Worm (Caenorhabditis elegans) whole organism, L3 larva: ENCODE results near the gene F38E11.6.
A peak's percentile ranks its signal among the peaks of the same experiment; 100 is the strongest.

Source experiments
- R02D3.7 ChIP-seq: fragments of 150-350 bp; optimal IDR thresholded peaks from 2 replicates; lab custom pipeline; 2014; ENCODE audit warnings: missing biosample characterization, missing genetic modification characterization
- ZK546.5 ChIP-seq: sonication (generic microtip); optimal IDR thresholded peaks from 2 replicates; lab custom pipeline; 2017; ENCODE audit warnings: missing biosample characterization, missing genetic modification characterization
- aly-2 ChIP-seq: fragments of 150-350 bp; optimal IDR thresholded peaks from 2 replicates; lab custom pipeline; 2014; ENCODE audit warnings: missing biosample characterization, missing genetic modification characterization
- ama-1 ChIP-seq: fragments of 150-350 bp; optimal IDR thresholded peaks from 2 replicates; lab custom pipeline; 2018
- ceh-16 ChIP-seq: sonication (generic microtip); optimal IDR thresholded peaks from 2 replicates; lab custom pipeline; 2017; ENCODE audit warnings: missing biosample characterization, missing genetic modification characterization
- ceh-28 ChIP-seq: fragments of 150-350 bp; optimal IDR thresholded peaks from 2 replicates; lab custom pipeline; 2014; ENCODE audit warnings: missing biosample characterization, missing genetic modification reagents, missing genetic modification characterization
- ceh-82 ChIP-seq: fragments of 150-350 bp; optimal IDR thresholded peaks from 2 replicates; lab custom pipeline; 2014; ENCODE audit warnings: missing biosample characterization, missing genetic modification characterization
- ceh-9 ChIP-seq: sonication (generic microtip); optimal IDR thresholded peaks from 2 replicates; lab custom pipeline; 2018; ENCODE audit warnings: missing biosample characterization, missing genetic modification characterization
- daf-12 ChIP-seq: fragments of 150-350 bp; optimal IDR thresholded peaks from 2 replicates; lab custom pipeline; 2014; ENCODE audit warnings: missing biosample characterization, missing genetic modification reagents, missing genetic modification characterization
- egl-5 ChIP-seq: fragments of 150-350 bp; optimal IDR thresholded peaks from 2 replicates; lab custom pipeline; 2017; ENCODE audit warnings: missing biosample characterization, missing genetic modification reagents, missing genetic modification characterization, inconsistent platforms
- elt-1 ChIP-seq: fragments of 150-350 bp; optimal IDR thresholded peaks from 2 replicates; lab custom pipeline; 2014; ENCODE audit warnings: missing biosample characterization, missing genetic modification characterization
- elt-2 ChIP-seq: sonication (generic microtip); optimal IDR thresholded peaks from 2 replicates; lab custom pipeline; 2016; ENCODE audit warnings: missing genetic modification reagents, mild to moderate bottlenecking, missing genetic modification characterization, missing compliant biosample characterization
- elt-3 ChIP-seq, 3 experiments: fragments of 150-350 bp in 1 of 3; sonication (generic microtip) in 2 of 3; optimal IDR thresholded peaks; 2 replicates in 2 of 3; 4 replicates in 1 of 3; lab custom pipeline; 2014 to 2017; ENCODE audit warnings: missing biosample characterization in 3 of 3, missing genetic modification characterization in 3 of 3
- eor-1 ChIP-seq, 2 experiments: fragments of 150-350 bp; optimal IDR thresholded peaks; 2 replicates each; lab custom pipeline; 2014 to 2018; ENCODE audit warnings: missing biosample characterization in 2 of 2, missing genetic modification characterization in 2 of 2
- fkh-10 ChIP-seq: sonication (generic microtip); optimal IDR thresholded peaks from 2 replicates; lab custom pipeline; 2017; ENCODE audit warnings: missing biosample characterization, missing genetic modification reagents, missing genetic modification characterization
- fkh-2 ChIP-seq: fragments of 150-350 bp; optimal IDR thresholded peaks from 2 replicates; lab custom pipeline; 2014; ENCODE audit warnings: missing biosample characterization, missing genetic modification reagents, missing genetic modification characterization
- fos-1 ChIP-seq: fragments of 150-350 bp; optimal IDR thresholded peaks from 2 replicates; lab custom pipeline; 2014; ENCODE audit warnings: missing biosample characterization, missing genetic modification characterization
- hmg-11 ChIP-seq: sonication (generic microtip); optimal IDR thresholded peaks from 2 replicates; lab custom pipeline; 2016; ENCODE audit warnings: missing genetic modification characterization, missing compliant biosample characterization
- jun-1 ChIP-seq: fragments of 150-350 bp; optimal IDR thresholded peaks from 2 replicates; lab custom pipeline; 2014; ENCODE audit warnings: missing biosample characterization, missing genetic modification reagents, missing genetic modification characterization
- lin-15B ChIP-seq: fragments of 150-350 bp; optimal IDR thresholded peaks from 2 replicates; lab custom pipeline; 2014; ENCODE audit warnings: missing biosample characterization, missing genetic modification characterization
- lin-39 ChIP-seq: fragments of 150-350 bp; optimal IDR thresholded peaks from 2 replicates; lab custom pipeline; 2018; ENCODE audit warnings: missing biosample characterization, missing genetic modification reagents, missing genetic modification characterization
- lsy-12 ChIP-seq: sonication (generic microtip); optimal IDR thresholded peaks from 2 replicates; lab custom pipeline; 2016; ENCODE audit warnings: mild to moderate bottlenecking, missing genetic modification characterization, missing compliant biosample characterization
- mdl-1 ChIP-seq: fragments of 150-350 bp; optimal IDR thresholded peaks from 2 replicates; lab custom pipeline; 2014; ENCODE audit warnings: missing biosample characterization, missing genetic modification characterization
- mml-1 ChIP-seq: fragments of 150-350 bp; sonication (generic microtip); optimal IDR thresholded peaks from 3 replicates; lab custom pipeline; 2014; ENCODE audit warnings: missing biosample characterization, missing genetic modification characterization
- nfya-1 ChIP-seq: sonication (generic microtip); optimal IDR thresholded peaks from 2 replicates; lab custom pipeline; 2017; ENCODE audit warnings: missing genetic modification characterization, mild to moderate bottlenecking, missing compliant biosample characterization, antibody characterized with exemption, moderate library complexity; ENCODE audit not compliant: insufficient read depth
- nhr-11 ChIP-seq: fragments of 150-350 bp; optimal IDR thresholded peaks from 2 replicates; lab custom pipeline; 2014; ENCODE audit warnings: missing biosample characterization, missing genetic modification characterization
- nhr-12 ChIP-seq: fragments of 150-350 bp; optimal IDR thresholded peaks from 2 replicates; lab custom pipeline; 2014; ENCODE audit warnings: missing biosample characterization, missing genetic modification characterization
- nhr-23 ChIP-seq: fragments of 150-350 bp; optimal IDR thresholded peaks from 2 replicates; lab custom pipeline; 2014; ENCODE audit warnings: missing biosample characterization, missing genetic modification reagents, missing genetic modification characterization
- nhr-237 ChIP-seq: fragments of 150-350 bp; optimal IDR thresholded peaks from 2 replicates; lab custom pipeline; 2014; ENCODE audit warnings: missing biosample characterization, missing genetic modification characterization
- nhr-25 ChIP-seq: sonication (generic microtip); optimal IDR thresholded peaks from 2 replicates; lab custom pipeline; 2017; ENCODE audit warnings: missing biosample characterization, missing genetic modification characterization
- nhr-28 ChIP-seq: fragments of 150-350 bp; optimal IDR thresholded peaks from 2 replicates; lab custom pipeline; 2014; ENCODE audit warnings: missing biosample characterization, missing genetic modification characterization
- nhr-43 ChIP-seq: sonication (generic microtip); optimal IDR thresholded peaks from 2 replicates; lab custom pipeline; 2016; ENCODE audit warnings: mild to moderate bottlenecking, missing genetic modification characterization, missing compliant biosample characterization; ENCODE audit not compliant: poor library complexity, severe bottlenecking
- nhr-67 ChIP-seq: fragments of 150-350 bp; optimal IDR thresholded peaks from 2 replicates; lab custom pipeline; 2014; ENCODE audit warnings: missing biosample characterization, missing genetic modification characterization
- nhr-76 ChIP-seq: fragments of 150-350 bp; sonication (generic microtip); optimal IDR thresholded peaks from 5 replicates; lab custom pipeline; 2014; ENCODE audit warnings: missing biosample characterization, missing genetic modification characterization
- nhr-77 ChIP-seq: fragments of 150-350 bp; optimal IDR thresholded peaks from 2 replicates; lab custom pipeline; 2014; ENCODE audit warnings: missing biosample characterization, missing genetic modification characterization
- pha-4 ChIP-seq: fragments of 150-350 bp; optimal IDR thresholded peaks from 2 replicates; lab custom pipeline; 2014; ENCODE audit warnings: missing biosample characterization, missing genetic modification reagents, missing genetic modification characterization
- pqm-1 ChIP-seq: fragments of 150-350 bp; optimal IDR thresholded peaks from 2 replicates; lab custom pipeline; 2017; ENCODE audit warnings: missing biosample characterization, missing genetic modification characterization, inconsistent platforms
- sea-2 ChIP-seq: fragments of 150-350 bp; sonication (generic microtip); optimal IDR thresholded peaks from 4 replicates; lab custom pipeline; 2014; ENCODE audit warnings: missing biosample characterization, missing genetic modification reagents, missing genetic modification characterization
- skn-1 ChIP-seq: fragments of 150-350 bp; optimal IDR thresholded peaks from 2 replicates; lab custom pipeline; 2014; ENCODE audit warnings: missing biosample characterization, missing genetic modification characterization
- snpc-4 ChIP-seq: fragments of 150-350 bp; optimal IDR thresholded peaks from 2 replicates; lab custom pipeline; 2014; ENCODE audit warnings: missing biosample characterization, missing genetic modification characterization
- unc-39 ChIP-seq: sonication (generic microtip); optimal IDR thresholded peaks from 4 replicates; lab custom pipeline; 2017; ENCODE audit warnings: missing biosample characterization, missing genetic modification characterization
- unc-62 ChIP-seq: fragments of 150-350 bp; sonication (generic microtip); optimal IDR thresholded peaks from 4 replicates; lab custom pipeline; 2014; ENCODE audit warnings: missing biosample characterization, missing genetic modification reagents, missing genetic modification characterization
- zag-1 ChIP-seq: fragments of 150-350 bp; optimal IDR thresholded peaks from 2 replicates; lab custom pipeline; 2014; ENCODE audit warnings: missing biosample characterization, missing genetic modification characterization
- ztf-11 ChIP-seq: fragments of 150-350 bp; optimal IDR thresholded peaks from 2 replicates; lab custom pipeline; 2014; ENCODE audit warnings: missing biosample characterization, missing genetic modification characterization
- ztf-4 ChIP-seq: fragments of 150-350 bp; optimal IDR thresholded peaks from 2 replicates; lab custom pipeline; 2014; ENCODE audit warnings: missing biosample characterization, missing genetic modification characterization

F38E11.6 gene

DNA sequence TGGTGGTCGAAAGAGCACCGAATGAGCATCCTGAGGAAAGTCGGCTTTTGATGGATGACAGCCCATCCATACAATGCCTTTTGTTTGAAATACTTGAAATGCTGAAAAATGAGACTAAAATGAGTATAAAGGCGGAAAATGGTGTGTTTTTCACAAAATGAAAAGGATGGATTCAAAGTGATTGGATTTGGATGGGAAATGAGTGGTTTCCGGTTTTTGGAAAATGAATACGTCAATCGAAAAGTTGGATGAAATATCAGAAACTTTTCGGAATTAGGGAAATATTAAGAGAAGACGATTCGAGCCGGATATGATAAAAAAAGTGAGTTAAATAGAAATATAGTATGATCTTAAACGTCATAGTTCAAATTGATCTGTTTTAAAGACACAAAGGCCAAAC, at the start of gene F38E11.6:
F38E11.6 (minus strand) TSS at position 101 of the 400 bp plus-strand sequence.
- TF ChIP-seq nhr-28 (tag; lab: Kevin White, UChicago) (no peak), mdl-1 (tag; lab: Kevin White, UChicago) (no peak), hmg-11 (no peak), ceh-16 (tag; lab: Kevin White, UChicago) (no peak), eor-1 (tag; optimal IDR thresholded peaks at IDR 0.05; lab: Kevin White, UChicago) (no peak), nhr-67 (tag; lab: Kevin White, UChicago) (no peak)

DNA sequence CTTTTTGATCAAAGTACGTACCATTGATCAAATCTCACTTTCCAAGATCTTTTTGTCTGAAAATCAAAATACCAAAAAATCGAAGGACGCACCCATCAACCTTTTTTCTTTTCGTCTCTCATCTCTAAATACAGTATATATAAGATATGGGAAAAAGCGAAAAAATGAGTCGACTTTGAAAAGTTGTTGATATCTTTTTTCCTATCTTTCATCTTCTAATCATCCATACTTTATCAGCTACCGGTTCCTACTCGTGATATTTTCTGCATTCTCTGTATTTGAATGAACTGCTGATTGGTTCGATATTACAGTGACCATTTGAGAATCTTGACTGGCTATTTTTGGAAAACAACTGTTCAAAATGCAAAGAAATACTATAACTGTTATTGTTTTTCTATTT, 49.5 kb upstream of the F38E11.6 start, which contains the start of gene C33A12.19:
C33A12.19 (plus strand) TSS at position 169 of the 400 bp plus-strand sequence.
- no peak for TF ChIP-seq jun-1 (tag; lab: Kevin White, UChicago)
- TF ChIP-seq elt-2 (tag; lab: Kevin White, UChicago), result peak; percentile 58
- no peak for TF ChIP-seq ztf-11
- no peak for TF ChIP-seq nhr-67 (tag; lab: Kevin White, UChicago)
- TF ChIP-seq nhr-23 (tag; lab: Kevin White, UChicago), result peak; percentile 52
- no peak for TF ChIP-seq nhr-77 (tag; lab: Kevin White, UChicago)
- TF ChIP-seq snpc-4 (tag; lab: Kevin White, UChicago), result no peak
- no peak for TF ChIP-seq eor-1 (tag; optimal IDR thresholded peaks at IDR 0.05; lab: Kevin White, UChicago)
- TF ChIP-seq nhr-43 (tag; lab: Kevin White, UChicago), result peak; percentile 47
- TF ChIP-seq nfya-1 (tag; lab: Kevin White, UChicago), result peak; percentile 34
- TF ChIP-seq pqm-1 (tag; lab: Kevin White, UChicago), result peak; percentile 36
- no peak for TF ChIP-seq egl-5 (tag; lab: Kevin White, UChicago)

DNA sequence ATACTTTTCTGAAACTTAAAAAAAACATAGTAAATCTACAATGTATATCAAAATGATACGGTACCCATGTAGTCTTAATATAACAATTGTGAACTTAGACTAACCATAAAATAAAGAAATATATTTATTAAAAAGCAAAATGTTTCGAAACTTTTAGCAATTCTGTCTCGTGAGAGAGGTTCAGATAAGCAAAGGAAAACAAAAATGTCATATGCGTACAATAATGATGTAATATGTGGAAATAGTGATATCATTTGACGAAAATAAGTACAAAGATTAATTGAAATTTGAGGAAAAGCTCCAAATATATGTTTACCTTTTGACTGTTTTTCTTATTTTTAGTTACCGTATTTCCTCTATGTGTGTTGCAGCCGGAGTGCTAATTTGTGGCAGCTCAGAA, 46.8 kb upstream of the F38E11.6 start:
- TF ChIP-seq elt-2 (tag; lab: Kevin White, UChicago) (peak; percentile 46), pqm-1 (tag; lab: Kevin White, UChicago) (peak; percentile 34), aly-2 (tag; lab: Kevin White, UChicago) (no peak)
- TF ChIP-seq, all 47 proteins: peak for 2

DNA sequence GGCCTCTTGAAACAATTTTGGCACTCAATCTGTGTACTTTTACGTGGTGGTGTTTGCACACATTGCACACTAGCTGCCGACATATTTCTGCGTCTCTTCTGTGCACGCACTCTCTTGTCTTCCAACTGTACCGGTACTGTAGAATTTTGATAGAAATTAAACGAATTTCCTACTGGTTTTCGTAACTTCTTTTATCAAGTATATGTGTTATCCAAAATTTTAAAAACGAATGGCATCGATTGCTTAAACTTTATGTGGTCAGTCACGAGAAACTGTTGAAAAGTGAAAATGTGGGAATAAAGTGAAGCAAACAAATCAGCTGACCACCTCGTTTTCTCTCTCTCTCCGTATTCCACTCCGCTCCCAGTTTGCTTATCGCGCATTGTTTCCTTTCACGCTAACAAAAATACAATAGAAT, 46.1 kb upstream of the F38E11.6 start:
- TF ChIP-seq daf-12 (tag; lab: Kevin White, UChicago), result no peak
- TF ChIP-seq nhr-23 (tag; lab: Kevin White, UChicago), result peak; percentile 64
- no peak for TF ChIP-seq fkh-2 (tag; lab: Kevin White, UChicago)
- peak; percentile 78 for TF ChIP-seq elt-2 (tag; lab: Kevin White, UChicago)
- TF ChIP-seq fkh-10 (GFP tag; lab: Kevin White, UChicago), result no peak
- peak; percentile 60 for TF ChIP-seq snpc-4 (tag; lab: Kevin White, UChicago)
- peak; percentile 64 for TF ChIP-seq nhr-43 (tag; lab: Kevin White, UChicago)
- TF ChIP-seq lsy-12 (tag; lab: Kevin White, UChicago), result no peak
- no peak for TF ChIP-seq jun-1 (tag; lab: Kevin White, UChicago)
- no peak for TF ChIP-seq sea-2 (GFP tag; lab: Kevin White, UChicago)
- peak; percentile 39 for TF ChIP-seq hmg-11
- no peak for TF ChIP-seq lin-15B
- TF ChIP-seq fos-1, result no peak
- no peak for TF ChIP-seq nhr-12 (tag; lab: Kevin White, UChicago)
- TF ChIP-seq elt-3 (tag; optimal IDR thresholded peaks at IDR 0.05; lab: Kevin White, UChicago), result no peak
- no peak for TF ChIP-seq ceh-16 (tag; lab: Kevin White, UChicago)
- TF ChIP-seq R02D3.7 (tag; lab: Kevin White, UChicago), result no peak
- no peak for TF ChIP-seq egl-5 (tag; lab: Kevin White, UChicago)
- peak; percentile 39 for TF ChIP-seq lin-39 (tag; lab: Kevin White, UChicago)
- peak; percentile 10 for TF ChIP-seq nfya-1 (tag; lab: Kevin White, UChicago)
- TF ChIP-seq aly-2 (tag; lab: Kevin White, UChicago), result no peak
- no peak for TF ChIP-seq ztf-4 (tag; lab: Kevin White, UChicago)
- no peak for TF ChIP-seq nhr-28 (tag; lab: Kevin White, UChicago)
- no peak for TF ChIP-seq nhr-77 (tag; lab: Kevin White, UChicago)
- no peak for TF ChIP-seq ceh-82
- TF ChIP-seq unc-62 (GFP tag; lab: Kevin White, UChicago), result no peak
- no peak for TF ChIP-seq eor-1 (tag; optimal IDR thresholded peaks at IDR 0.05; lab: Kevin White, UChicago)
- no peak for TF ChIP-seq ZK546.5 (tag; lab: Kevin White, UChicago)
- no peak for TF ChIP-seq nhr-67 (tag; lab: Kevin White, UChicago)
- no peak for TF ChIP-seq nhr-237 (tag; lab: Kevin White, UChicago)
- TF ChIP-seq unc-39 (tag; lab: Kevin White, UChicago), result no peak
- no peak for TF ChIP-seq zag-1 (tag; lab: Kevin White, UChicago)
- no peak for TF ChIP-seq nhr-76 (tag; lab: Kevin White, UChicago)
- no peak for TF ChIP-seq ceh-9 (tag; lab: Kevin White, UChicago)
- TF ChIP-seq nhr-11 (tag; lab: Kevin White, UChicago), result no peak
- peak; percentile 79 for TF ChIP-seq pha-4 (tag; lab: Kevin White, UChicago)
- no peak for TF ChIP-seq skn-1
- TF ChIP-seq elt-1 (tag; lab: Kevin White, UChicago), result no peak
- TF ChIP-seq nhr-25 (tag; lab: Kevin White, UChicago), result peak; percentile 59
- TF ChIP-seq pqm-1 (tag; lab: Kevin White, UChicago), result peak; percentile 57
- TF ChIP-seq ceh-28, result peak; percentile 45
- TF ChIP-seq ama-1 (lab: Kevin White, UChicago), result peak; percentile 31
- TF ChIP-seq mml-1 (tag; lab: Kevin White, UChicago), result no peak
